Worm (Caenorhabditis elegans): ENCODE measurements around the gene fbxc-27.

DNA sequence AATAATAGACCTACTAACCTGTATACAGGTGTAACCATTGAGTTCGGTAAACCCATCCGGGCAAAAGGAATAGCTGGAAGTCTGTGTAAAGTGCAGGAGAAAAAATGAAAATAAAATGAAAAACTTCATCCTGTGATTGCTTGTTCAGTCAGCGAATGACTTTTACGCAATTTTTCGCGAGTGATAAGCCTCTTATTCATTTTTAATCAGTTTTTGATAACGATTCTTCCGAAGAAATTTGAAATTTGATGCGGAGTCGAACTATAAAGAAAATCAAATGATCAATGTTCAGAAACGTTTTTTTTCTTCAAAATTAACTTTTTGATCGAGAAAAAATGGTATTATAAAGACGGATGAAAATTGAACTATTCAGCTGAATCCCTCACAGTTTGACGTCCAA is 13.2 kb downstream of the fbxc-27 start:
- TF ChIP-seq mdl-1 (tag; optimal IDR thresholded peaks at IDR 0.05) (no peak), ztf-11 (tag; optimal IDR thresholded peaks at IDR 0.05) (no peak), nhr-129 (tag; optimal IDR thresholded peaks at IDR 0.05) (no peak), lin-39 (tag; optimal IDR thresholded peaks at IDR 0.05) (no peak), peb-1 (tag; optimal IDR thresholded peaks at IDR 0.05) (no peak), unc-39 (tag; optimal IDR thresholded peaks at IDR 0.05) (no peak), nhr-25 (tag; optimal IDR thresholded peaks at IDR 0.05) (no peak)

All from whole organism, L2 larva.